Worm (Caenorhabditis elegans): ENCODE results near the gene T27E9.6.

ce11 chrIII:13435570-13435969, 41.0 kb downstream of the T27E9.6 start, which contains the start of gene F45G2.8:
- no peak for TF ChIP-seq him-1 (tag; optimal IDR thresholded peaks at IDR 0.05)
- no peak for TF ChIP-seq W03F9.2 (tag; optimal IDR thresholded peaks at IDR 0.05)
